Fruit fly (Drosophila melanogaster) whole organism, prepupa: ENCODE results near the gene CG33268.
A peak's percentile ranks its signal among the peaks of the same experiment; 100 is the strongest.

Experiments
- Blimp-1 ChIP-seq: fragments of 200-800 bp; sonication (Bioruptor generic); optimal IDR thresholded peaks from 3 replicates; lab custom pipeline; 2017; ENCODE audit warnings: missing biosample characterization, missing genetic modification characterization, mild to moderate bottlenecking, moderate library complexity, missing genetic modification reagents
- CG1621 ChIP-seq: fragments of 200-800 bp; sonication (Bioruptor generic); optimal IDR thresholded peaks from 3 replicates; lab custom pipeline; 2018; ENCODE audit warnings: missing biosample characterization, mild to moderate bottlenecking, missing genetic modification characterization
- CG32006 ChIP-seq: fragments of 200-800 bp; sonication (Bioruptor generic); optimal IDR thresholded peaks from 3 replicates; lab custom pipeline; 2017; ENCODE audit warnings: missing biosample characterization, mild to moderate bottlenecking, missing genetic modification characterization
- CG3919 ChIP-seq: fragments of 200-800 bp; sonication (Bioruptor generic); optimal IDR thresholded peaks from 3 replicates; lab custom pipeline; 2016; ENCODE audit warnings: missing biosample characterization, missing genetic modification characterization
- Eip75B ChIP-seq: fragments of 200-800 bp; sonication (Bioruptor generic); optimal IDR thresholded peaks from 3 replicates; lab custom pipeline; 2016; ENCODE audit warnings: missing biosample characterization, missing genetic modification characterization
- Eip78C ChIP-seq: fragments of 200-800 bp; sonication (Bioruptor generic); peaks from one replicate; lab custom pipeline; 2016; ENCODE audit warnings: missing biosample characterization, missing genetic modification characterization
- Hr4 ChIP-seq: fragments of 200-800 bp; sonication (Bioruptor generic); optimal IDR thresholded peaks from 3 replicates; lab custom pipeline; 2016; ENCODE audit warnings: missing biosample characterization, missing genetic modification characterization
- Smox ChIP-seq: fragments of 200-800 bp; sonication (Bioruptor generic); optimal IDR thresholded peaks from 3 replicates; lab custom pipeline; 2016; ENCODE audit warnings: missing biosample characterization, missing genetic modification characterization
- Sox102F ChIP-seq: fragments of 200-800 bp; sonication (Bioruptor generic); optimal IDR thresholded peaks from 2 replicates; lab custom pipeline; 2016; ENCODE audit warnings: missing biosample characterization, mild to moderate bottlenecking, missing genetic modification characterization
- acj6 ChIP-seq: fragments of 200-800 bp; sonication (Bioruptor generic); optimal IDR thresholded peaks from 3 replicates; lab custom pipeline; 2016; ENCODE audit warnings: missing biosample characterization, missing genetic modification characterization
- svp ChIP-seq: fragments of 200-800 bp; sonication (Bioruptor generic); peaks from one replicate; lab custom pipeline; 2016; ENCODE audit warnings: missing biosample characterization, missing genetic modification characterization

Gene CG33268

DNA sequence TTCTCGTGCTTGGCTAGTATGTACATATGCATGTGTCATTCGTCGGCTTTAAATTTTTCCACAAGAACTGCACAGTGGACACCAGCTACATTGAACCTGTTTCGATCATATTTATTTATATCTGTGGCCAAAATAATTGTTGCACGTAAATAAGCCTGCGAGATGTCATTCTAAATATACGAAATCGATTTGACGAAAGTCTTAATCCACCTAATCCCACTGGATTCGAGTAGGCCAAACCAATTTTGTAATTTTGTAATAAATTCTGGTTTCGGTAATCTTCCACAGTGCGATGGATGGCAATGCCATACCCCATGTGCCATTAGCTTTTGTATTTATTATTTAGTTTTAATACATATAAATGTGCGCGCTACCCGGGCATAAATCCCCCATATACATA lies 48.1 kb downstream of the CG33268 start:
- peak; percentile 10 for TF ChIP-seq Eip78C (GFP tag; lab: Kevin White, UChicago)
- TF ChIP-seq Eip75B = no peak
- TF ChIP-seq CG32006 (GFP tag; lab: Kevin White, UChicago) = peak; percentile 14
- TF ChIP-seq Hr4 (GFP tag; lab: Kevin White, UChicago) = peak; percentile 14

DNA sequence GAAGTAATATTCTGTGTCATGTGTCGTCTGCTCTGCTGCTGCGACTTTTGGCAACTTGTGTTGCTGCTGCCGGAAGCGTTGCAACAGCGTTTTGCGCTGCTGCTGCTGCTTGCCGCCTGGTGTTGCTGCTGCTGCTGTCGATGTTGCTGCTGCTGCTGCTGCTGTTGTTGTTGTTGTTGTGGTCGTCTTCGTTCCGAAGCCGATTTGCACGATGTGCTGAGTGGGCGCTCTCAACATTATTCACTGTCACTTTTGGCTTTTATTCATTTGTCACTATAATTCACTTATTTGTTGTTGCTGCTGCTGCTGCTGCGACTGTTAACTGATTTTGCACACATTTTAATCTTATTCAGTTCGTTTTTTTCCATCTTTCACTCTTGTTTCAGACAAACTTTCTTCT lies 48.6 kb downstream of the CG33268 start:
- no peak for TF ChIP-seq Blimp-1 (GFP tag; lab: Kevin White, UChicago)
- no peak for TF ChIP-seq Hr4 (GFP tag; lab: Kevin White, UChicago)
- no peak for TF ChIP-seq Smox (GFP tag; lab: Kevin White, UChicago)
- no peak for TF ChIP-seq svp
- TF ChIP-seq acj6 = no peak
- no peak for TF ChIP-seq CG1621 (tag; lab: Kevin White, UChicago)
- TF ChIP-seq CG3919 (GFP tag; lab: Kevin White, UChicago) = peak; percentile 13
- TF ChIP-seq Sox102F (GFP tag; lab: Kevin White, UChicago) = no peak
- no peak for TF ChIP-seq Eip78C (GFP tag; lab: Kevin White, UChicago)
